Worm (Caenorhabditis elegans) whole organism, dauer: ENCODE data around the gene M162.5.

Experiments used
- unc-62 ChIP-seq: sonication (generic microtip); optimal IDR thresholded peaks from 2 replicates; lab custom pipeline; 2017; ENCODE audit warnings: missing biosample characterization, missing genetic modification reagents, missing genetic modification characterization

M162.5 gene

DNA sequence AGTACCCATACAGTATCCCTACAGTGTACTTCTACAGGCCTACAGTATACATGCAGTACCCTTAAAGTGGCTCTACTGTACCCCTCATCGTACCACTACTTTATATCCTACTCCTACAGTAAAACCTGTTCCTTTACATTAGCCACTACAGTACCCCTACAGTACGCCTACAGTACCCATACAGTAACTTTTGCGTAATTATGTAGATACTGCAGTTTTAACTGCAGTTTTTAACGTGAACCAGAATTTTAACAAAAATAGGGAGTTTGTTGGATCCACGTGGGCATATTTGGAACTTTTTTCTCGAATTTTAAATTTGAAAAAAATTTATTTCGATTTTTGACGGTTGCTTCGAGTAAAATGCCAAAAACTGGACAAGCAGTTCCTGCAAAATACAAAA lies 17.5 kb upstream of the M162.5 start, which contains the start of gene W04E12.4:
Gene W04E12.4 (plus strand): TSS at position 301 of the 400 bp plus-strand sequence.
- TF ChIP-seq unc-62: no peak

DNA sequence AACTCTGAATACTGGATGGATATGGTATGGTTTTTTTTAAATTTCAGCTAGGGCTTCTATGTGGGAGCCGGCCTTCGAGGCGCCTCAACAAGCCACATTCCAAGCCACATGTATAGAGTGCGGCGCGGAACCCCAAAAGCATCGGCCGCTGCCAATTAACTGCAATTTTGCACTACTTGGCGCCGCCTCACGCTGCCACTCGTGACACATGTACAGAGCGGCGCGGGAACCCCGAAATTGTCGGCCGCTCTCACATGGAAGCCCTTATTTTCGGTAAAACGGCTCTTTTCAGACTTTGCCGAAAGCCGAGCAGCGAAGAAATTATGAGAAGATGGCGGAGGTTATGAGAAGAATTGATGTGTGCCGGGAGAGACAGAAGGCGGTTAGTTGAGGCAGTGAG lies 17.1 kb upstream of the M162.5 start:
- no peak for TF ChIP-seq unc-62

DNA sequence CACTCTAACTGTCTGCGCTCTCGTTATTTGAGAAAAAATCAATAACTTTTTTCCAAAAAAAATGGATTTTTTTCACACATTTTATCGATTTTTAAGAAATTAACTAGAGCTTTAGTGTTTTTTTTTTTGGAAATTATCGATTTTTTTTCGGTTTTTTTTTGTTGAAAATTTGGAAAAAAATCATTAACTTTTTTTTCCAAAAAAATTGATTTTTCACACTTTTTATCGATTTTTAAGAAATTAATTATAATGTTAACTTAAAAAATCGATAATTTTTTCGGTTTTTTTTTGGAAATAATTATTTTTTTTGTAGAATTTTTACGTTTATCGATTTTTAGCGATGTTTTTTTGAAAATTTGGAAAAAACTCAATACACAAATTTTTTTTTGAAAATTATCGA lies 16.6 kb upstream of the M162.5 start:
- TF ChIP-seq unc-62: no peak

DNA sequence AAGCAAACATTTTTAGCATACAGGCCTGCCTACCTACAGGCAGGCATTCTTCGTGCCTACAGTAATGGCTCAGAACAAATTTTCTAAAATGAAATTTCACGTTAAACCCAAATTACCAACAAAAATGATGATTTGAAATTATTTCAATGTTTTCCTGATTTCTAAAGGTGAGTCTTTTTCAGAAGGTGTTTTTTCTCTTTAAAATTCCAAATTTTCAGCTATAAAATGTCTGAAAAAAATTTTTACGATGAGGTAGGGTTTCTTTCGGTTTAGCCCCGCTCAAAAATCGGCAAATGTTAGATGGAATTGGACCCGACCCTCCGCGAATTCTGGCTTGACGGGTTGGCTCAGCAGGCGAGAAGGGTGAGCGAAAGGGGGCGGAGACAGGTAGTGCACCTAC lies 15.0 kb upstream of the M162.5 start, which contains the start of gene W04E12.5:
Gene W04E12.5 (plus strand): TSS at position 301 of the 400 bp plus-strand sequence.
- no peak for TF ChIP-seq unc-62

DNA sequence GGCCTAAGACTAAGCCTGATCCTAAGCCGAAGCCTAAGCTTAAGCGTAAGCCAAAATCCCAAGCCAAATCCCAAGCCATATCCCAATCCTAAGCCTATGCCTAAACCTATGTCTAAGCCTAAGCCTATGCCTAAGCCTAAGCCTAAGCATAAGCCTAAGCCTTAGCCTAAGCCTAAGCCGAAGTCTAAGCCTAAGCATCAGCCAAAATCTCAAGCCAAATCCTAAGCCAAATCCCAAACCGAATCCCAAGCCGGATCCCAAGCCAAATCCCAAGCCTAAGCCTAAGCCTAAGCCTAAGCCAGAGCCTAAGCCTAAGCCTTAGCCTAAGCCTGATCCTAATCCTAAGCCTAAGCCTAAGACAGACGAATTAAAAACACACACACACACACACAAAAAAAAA lies 13.7 kb upstream of the M162.5 start:
- TF ChIP-seq unc-62: no peak

DNA sequence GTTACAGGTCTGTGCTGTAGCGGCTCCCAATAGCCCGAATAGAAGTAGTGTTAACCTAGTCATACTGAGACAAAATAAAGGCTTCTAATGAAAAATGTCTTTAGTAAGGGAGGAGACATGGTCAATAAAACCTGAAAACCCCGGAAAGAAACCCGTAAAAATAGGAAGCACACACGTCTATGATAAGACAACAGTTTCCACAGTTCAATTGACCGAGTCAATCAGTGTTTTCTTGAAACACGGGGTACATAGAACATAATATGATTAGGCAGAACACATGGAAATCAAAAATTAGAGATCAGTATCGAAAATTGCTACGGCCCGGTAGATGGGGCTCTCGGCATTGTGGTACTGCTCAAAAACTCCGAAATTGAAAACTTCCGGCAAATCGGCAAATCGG lies 9.7 kb upstream of the M162.5 start, which contains the start of gene clec-49:
Gene clec-49 (minus strand): TSS at position 103 of the 400 bp plus-strand sequence.
- TF ChIP-seq unc-62: no peak

DNA sequence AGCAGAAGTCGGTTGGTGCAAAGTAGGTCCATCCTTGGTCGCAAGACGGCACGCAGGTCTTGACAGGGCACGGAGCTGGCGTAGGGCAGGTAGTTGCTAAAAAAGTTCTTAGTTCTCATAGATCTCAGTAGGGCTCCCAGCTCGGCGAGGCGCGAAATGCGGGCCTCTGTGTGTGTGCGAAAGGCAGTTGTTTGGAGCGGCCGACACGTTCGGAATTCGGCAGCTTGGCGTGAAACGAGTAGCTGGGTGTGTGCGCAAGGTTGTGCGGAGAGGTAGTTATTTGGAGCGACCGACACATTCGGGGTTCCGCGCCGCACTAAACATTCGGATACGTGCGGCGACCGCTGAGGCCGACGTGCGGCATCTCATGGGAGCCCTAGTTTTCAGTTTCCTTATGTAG lies 8.0 kb upstream of the M162.5 start:
- TF ChIP-seq unc-62: no peak

DNA sequence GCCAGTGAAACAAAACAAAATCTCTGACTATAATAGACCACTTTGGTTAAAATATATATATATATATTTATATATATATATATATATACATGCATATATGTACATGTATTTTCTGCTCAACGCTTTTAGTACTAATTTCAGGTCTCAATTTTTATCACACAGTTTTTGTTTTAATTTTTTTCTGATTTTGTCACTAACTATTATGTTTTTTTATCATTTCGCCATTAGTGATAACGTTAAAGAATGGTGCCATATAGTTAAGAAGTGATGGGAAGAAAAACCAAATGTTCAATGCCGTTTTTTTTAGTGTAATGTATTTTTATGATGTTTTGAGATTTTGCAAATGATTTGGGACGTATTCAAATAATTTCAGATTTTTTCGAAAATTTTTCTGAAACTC lies 6.5 kb upstream of the M162.5 start:
- no peak for TF ChIP-seq unc-62

DNA sequence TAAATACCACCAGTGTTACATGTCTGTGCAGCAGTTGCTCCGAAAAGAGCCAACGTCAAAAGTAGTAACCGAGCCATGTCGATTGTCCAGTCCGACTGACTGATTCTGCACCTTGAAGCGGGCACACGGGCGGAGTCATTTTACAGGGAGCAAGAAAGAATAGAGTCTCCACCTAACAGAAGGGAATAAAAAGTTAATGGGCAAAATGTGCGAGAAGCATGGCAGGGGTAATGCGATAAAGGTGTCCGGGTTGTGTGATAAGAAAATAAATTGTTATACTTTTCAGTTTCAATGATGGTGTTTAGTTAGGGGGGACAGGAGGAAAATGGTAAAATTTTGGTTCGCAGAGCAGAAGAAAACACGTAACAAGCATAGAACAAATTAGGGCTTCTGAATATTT lies 5.6 kb upstream of the M162.5 start, which contains the start of gene clec-50:
Gene clec-50 (minus strand): TSS at position 109 of the 400 bp plus-strand sequence.
- no peak for TF ChIP-seq unc-62

DNA sequence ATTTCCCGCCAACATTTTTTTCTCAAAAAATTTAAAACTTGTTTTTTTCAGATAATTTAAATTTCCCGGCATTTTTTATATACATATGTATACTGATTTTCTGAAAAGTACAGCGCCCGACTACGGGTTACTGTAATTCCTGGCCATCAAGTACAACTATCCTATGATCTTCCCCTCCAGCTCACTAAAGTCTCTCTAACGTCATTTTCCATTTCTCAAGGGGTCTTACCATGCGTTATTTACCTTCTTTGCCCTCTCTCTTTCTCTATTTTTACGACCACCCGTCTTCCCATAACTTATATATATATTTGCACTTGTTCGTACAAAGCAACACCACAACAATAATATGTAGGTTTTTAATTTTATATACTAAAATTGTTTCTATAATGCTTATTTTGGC lies 4.6 kb upstream of the M162.5 start, which contains the start of gene W04E12.9:
Gene W04E12.9 (plus strand): TSS at position 301 of the 400 bp plus-strand sequence.
- TF ChIP-seq unc-62: no peak

DNA sequence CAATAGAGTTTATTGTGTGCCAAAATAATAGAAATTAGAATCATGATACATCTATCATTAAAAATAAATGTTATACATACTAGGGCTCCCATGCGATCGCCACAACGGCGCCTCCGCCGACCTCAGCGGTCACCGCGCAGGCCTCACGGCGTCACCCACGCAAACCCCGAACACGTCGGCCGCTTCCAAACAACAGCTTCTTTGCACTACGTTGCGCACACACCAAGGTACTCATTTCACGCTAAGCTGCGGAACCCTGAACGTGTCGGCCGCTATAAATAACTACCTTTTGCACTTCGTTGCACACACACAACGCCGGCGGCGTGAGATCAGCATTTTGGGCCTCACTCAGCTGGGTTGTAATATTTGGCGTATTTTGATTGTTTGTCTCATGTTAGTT lies 1.6 kb upstream of the M162.5 start:
- TF ChIP-seq unc-62: no peak

DNA sequence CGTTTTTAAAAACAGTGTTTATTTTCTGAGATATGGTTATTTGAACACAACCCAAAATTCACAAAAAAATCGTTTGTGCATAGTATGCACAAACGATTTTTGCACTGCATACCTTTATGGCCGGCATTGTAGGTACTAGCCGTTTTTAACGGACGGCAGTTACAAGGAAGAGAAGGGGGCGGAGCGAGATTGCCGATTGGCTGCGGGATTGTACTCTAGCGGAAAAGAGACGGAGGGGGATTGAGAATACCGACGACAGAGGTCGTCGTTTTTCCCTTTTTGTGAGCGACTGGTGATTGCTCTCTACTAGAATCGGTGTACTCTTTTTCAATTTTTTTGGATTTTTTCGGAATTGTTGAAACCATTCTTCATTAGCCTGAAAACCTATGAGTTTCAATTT lies 6.9 kb downstream of the M162.5 start:
- no peak for TF ChIP-seq unc-62

DNA sequence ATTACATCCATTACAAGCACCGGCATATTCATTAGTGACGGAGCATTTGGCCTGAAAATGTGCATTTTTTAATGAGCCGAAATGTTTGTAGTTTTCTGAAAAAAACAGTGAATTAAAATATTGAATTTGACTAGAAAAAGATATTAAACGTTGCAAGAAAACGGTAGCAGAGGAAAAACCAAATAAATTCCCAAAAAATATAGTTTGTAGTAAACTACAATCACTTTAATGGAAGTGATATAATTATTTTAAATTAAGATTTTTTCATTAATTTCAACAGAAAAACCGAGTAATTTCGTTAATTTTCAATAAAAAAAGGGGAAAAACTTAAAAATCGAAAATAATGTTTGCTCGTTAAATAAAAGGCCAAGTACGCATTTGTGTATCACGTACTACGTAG lies 10.8 kb downstream of the M162.5 start, which contains the start of gene M162.15:
Gene M162.15 (minus strand): TSS at position 101 of the 400 bp plus-strand sequence.
- TF ChIP-seq unc-62: no peak

DNA sequence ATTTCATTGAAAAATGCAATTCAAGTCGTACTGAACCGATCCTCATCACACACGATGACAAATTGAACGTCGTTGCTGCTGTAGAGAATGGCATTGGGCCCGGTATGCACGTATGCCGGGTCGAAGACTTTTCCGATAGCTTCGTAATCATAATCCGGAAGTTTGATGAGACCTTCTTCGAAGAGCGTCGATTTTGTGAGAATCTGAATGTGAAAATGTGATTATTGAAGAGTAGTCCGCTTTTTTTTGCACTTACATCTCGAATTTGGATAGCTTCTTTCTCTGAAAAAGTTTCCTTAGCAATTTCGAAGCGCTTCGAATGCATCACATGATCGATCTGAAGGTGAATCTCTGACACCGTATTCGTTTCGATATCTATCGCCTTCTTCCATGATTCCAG lies 16.4 kb downstream of the M162.5 start, which contains the start of gene fbxa-118:
Gene fbxa-118 (minus strand): TSS at position 101 of the 400 bp plus-strand sequence.
- TF ChIP-seq unc-62: no peak

DNA sequence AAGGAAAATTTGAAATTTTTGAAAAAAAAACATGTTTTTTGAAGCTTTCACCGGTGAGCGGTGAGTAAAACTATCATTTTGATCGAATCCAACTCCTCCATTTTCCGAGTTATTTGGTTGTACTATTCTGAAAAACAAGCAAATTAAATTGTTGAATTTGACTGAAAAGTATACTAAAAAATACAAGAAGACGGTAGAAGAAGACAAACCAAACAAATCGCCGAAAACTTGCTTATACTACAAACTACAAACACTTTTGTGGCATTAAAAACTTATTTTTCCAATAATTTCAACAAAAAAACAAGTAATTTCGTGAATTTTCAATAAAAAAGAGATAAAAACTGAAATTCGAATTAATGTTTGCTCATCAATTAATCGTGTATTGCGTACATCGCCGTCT lies 17.8 kb downstream of the M162.5 start, which contains the start of gene fbxa-194:
Gene fbxa-194 (minus strand): TSS at position 101 of the 400 bp plus-strand sequence.
- TF ChIP-seq unc-62: no peak

DNA sequence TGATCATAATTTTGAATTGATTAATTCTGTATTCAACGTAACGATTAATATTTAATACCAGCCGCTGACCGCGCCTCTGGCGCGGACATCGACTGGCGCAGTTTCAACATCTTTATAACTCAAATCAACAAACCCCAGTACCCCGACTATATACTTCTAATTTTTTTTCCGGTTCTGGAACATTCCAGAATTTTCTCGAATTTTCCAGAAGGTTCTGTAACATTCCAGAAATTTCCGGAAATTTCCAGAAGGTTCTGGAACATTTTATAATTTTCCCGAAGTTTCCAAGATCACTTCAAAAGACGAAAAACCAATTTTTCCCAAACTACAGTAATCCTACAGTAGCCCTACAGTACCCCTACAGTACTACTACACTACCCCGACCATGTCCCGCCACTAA lies 18.4 kb downstream of the M162.5 start:
- no peak for TF ChIP-seq unc-62

DNA sequence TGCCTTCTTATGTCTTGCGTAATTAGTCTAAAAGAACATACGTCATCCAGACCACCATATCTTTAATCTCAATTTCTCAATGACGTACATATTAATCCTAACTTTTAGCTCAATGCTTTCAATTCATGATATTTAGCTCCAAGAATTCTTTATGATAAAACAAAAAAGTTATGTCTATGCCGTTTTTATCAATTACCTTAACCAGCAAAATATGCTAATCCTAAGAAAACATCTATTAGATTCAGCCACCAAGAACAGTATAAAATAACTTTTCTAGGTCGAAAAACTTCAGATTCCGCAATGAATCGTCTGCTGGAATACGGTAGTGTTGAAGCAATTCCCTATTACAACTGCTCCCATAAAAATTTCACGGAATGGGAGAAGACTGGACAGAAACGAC lies 23.0 kb downstream of the M162.5 start, which contains the start of gene srt-45:
Gene srt-45 (plus strand): TSS at position 301 of the 400 bp plus-strand sequence.
- no peak for TF ChIP-seq unc-62

DNA sequence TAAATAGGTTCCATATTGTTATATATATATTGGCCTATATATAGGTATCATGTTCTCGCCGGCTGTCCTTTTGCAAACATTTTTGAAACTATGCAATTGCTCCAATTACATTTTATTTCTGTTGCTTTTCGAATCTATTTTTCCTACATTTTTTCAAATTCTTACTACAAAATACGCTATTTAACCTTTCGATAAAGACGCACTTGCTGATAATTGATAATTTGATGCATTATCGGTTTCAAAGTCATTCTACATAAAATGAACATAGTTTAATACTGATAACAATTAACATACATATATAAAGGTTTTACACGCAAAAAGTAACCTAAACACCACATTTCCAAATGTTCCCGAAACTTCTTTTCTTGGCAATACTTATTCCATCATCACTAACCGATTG lies 27.5 kb downstream of the M162.5 start, which contains the start of gene clec-258:
Gene clec-258 (plus strand): TSS at position 81 of the 400 bp plus-strand sequence.
- no peak for TF ChIP-seq unc-62

DNA sequence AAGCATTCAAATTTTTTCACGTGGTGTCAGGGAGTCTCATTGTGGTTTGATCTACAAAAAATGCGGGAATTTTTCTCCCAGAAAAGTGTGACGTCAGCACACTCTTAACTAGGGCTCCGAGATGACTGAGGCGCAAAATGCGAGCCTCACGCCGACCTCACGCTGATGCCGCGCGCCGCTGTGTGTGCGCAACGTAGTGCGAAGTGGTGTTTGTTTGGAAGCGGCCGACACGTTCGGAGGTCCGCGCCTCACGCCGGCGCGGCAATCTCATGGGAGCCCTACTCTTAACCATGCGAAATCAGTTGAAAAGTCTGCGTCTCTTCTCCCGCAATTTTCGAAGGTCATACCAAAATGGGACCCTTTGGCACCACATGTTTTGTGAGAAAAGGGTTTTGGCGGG lies 29.4 kb downstream of the M162.5 start:
- no peak for TF ChIP-seq unc-62
